Worm (Caenorhabditis elegans): ENCODE data around the gene ZC449.8.

ZC449.8 gene

ce11 chrX:5015775-5016174 lies at the start of gene ZC449.8:
Gene ZC449.8 (plus strand): TSS chrX:5016075.
- no peak for TF ChIP-seq elt-2 (tag; optimal IDR thresholded peaks at IDR 0.05)
- TF ChIP-seq nhr-12 (tag; optimal IDR thresholded peaks at IDR 0.05), result no peak

- TF ChIP-seq nhr-43 (tag; optimal IDR thresholded peaks at IDR 0.05; ENCODE audit: poor library complexity, severe bottlenecking), result peak; percentile 67
- no peak for TF ChIP-seq ceh-16 (tag; optimal IDR thresholded peaks at IDR 0.05)
- TF ChIP-seq fkh-2 (tag; optimal IDR thresholded peaks at IDR 0.05), result no peak
- no peak for TF ChIP-seq jun-1 (tag; optimal IDR thresholded peaks at IDR 0.05)
- TF ChIP-seq fkh-10 (GFP tag; optimal IDR thresholded peaks at IDR 0.05), result no peak
- no peak for TF ChIP-seq nhr-11 (tag; optimal IDR thresholded peaks at IDR 0.05)
- no peak for TF ChIP-seq pqm-1 (tag; optimal IDR thresholded peaks at IDR 0.05)
- TF ChIP-seq eor-1 (tag; optimal IDR thresholded peaks at IDR 0.05), result no peak
- TF ChIP-seq nhr-12 (tag; optimal IDR thresholded peaks at IDR 0.05), result no peak
- TF ChIP-seq nhr-67 (tag; optimal IDR thresholded peaks at IDR 0.05), result no peak
- no peak for TF ChIP-seq lsy-12 (tag; optimal IDR thresholded peaks at IDR 0.05)
- TF ChIP-seq ZK546.5 (tag; optimal IDR thresholded peaks at IDR 0.05), result no peak
- peak in 1 of 3 experiments; percentile 48 for TF ChIP-seq elt-3 (tag; optimal IDR thresholded peaks at IDR 0.05)
- no peak for TF ChIP-seq R02D3.7 (tag; optimal IDR thresholded peaks at IDR 0.05)
- no peak for TF ChIP-seq elt-1 (tag; optimal IDR thresholded peaks at IDR 0.05)
- no peak for TF ChIP-seq pha-4 (tag; optimal IDR thresholded peaks at IDR 0.05)
- TF ChIP-seq skn-1 (tag; optimal IDR thresholded peaks at IDR 0.05), result no peak
- TF ChIP-seq ztf-4 (tag; optimal IDR thresholded peaks at IDR 0.05), result peak; percentile 2
- no peak for TF ChIP-seq nhr-28 (tag; optimal IDR thresholded peaks at IDR 0.05)
- TF ChIP-seq fos-1 (tag; optimal IDR thresholded peaks at IDR 0.05), result no peak
- TF ChIP-seq zag-1 (tag; optimal IDR thresholded peaks at IDR 0.05), result no peak
- TF ChIP-seq nfya-1 (tag; optimal IDR thresholded peaks at IDR 0.05; ENCODE audit: insufficient read depth), result peak; percentile 15
- TF ChIP-seq snpc-4 (tag; optimal IDR thresholded peaks at IDR 0.05), result no peak
- TF ChIP-seq nhr-77 (tag; optimal IDR thresholded peaks at IDR 0.05), result no peak
- no peak for TF ChIP-seq lin-39 (tag; optimal IDR thresholded peaks at IDR 0.05)
- TF ChIP-seq nhr-76 (tag; optimal IDR thresholded peaks at IDR 0.05), result no peak
- TF ChIP-seq ceh-28 (tag; optimal IDR thresholded peaks at IDR 0.05), result peak; percentile 29
- TF ChIP-seq nhr-23 (tag; optimal IDR thresholded peaks at IDR 0.05), result peak; percentile 96
- TF ChIP-seq ceh-9 (tag; optimal IDR thresholded peaks at IDR 0.05), result no peak
- TF ChIP-seq ztf-11 (tag; optimal IDR thresholded peaks at IDR 0.05), result no peak
- TF ChIP-seq egl-5 (tag; optimal IDR thresholded peaks at IDR 0.05), result peak; percentile 46
- no peak for TF ChIP-seq ceh-82 (tag; optimal IDR thresholded peaks at IDR 0.05)
- peak; percentile 80 for TF ChIP-seq nhr-25 (tag; optimal IDR thresholded peaks at IDR 0.05)
- TF ChIP-seq aly-2 (tag; optimal IDR thresholded peaks at IDR 0.05), result no peak
- TF ChIP-seq unc-62 (GFP tag; optimal IDR thresholded peaks at IDR 0.05), result no peak
- no peak for TF ChIP-seq daf-12 (tag; optimal IDR thresholded peaks at IDR 0.05)
- TF ChIP-seq mdl-1 (tag; optimal IDR thresholded peaks at IDR 0.05), result no peak
- TF ChIP-seq lin-15B (tag; optimal IDR thresholded peaks at IDR 0.05), result no peak
- no peak for TF ChIP-seq egl-27 (tag; optimal IDR thresholded peaks at IDR 0.05)
- no peak for TF ChIP-seq nhr-237 (tag; optimal IDR thresholded peaks at IDR 0.05)
- TF ChIP-seq ama-1 (optimal IDR thresholded peaks at IDR 0.05), result peak; percentile 87
- TF ChIP-seq unc-39 (tag; optimal IDR thresholded peaks at IDR 0.05), result no peak
- TF ChIP-seq mml-1 (tag; optimal IDR thresholded peaks at IDR 0.05), result no peak
- peak; percentile 66 for TF ChIP-seq tbx-2 (tag; optimal IDR thresholded peaks at IDR 0.05)
- no peak for TF ChIP-seq hmg-11 (tag; optimal IDR thresholded peaks at IDR 0.05)
- TF ChIP-seq sea-2 (GFP tag; optimal IDR thresholded peaks at IDR 0.05), result no peak
- TF ChIP-seq elt-2 (tag; optimal IDR thresholded peaks at IDR 0.05), result no peak
Observed at ce11 chrX:4969228-4969627, 46.6 kb upstream of the ZC449.8 start, which contains the start of gene M03F4.6. Gene M03F4.6 (minus strand): TSS chrX:4969328.

All from whole organism, L3 larva.